Fruit fly (Drosophila melanogaster) whole organism, embryonic: ENCODE results near the gene CG9132.

Source experiments
- CG10274 ChIP-seq: fragments of 200-800 bp; sonication (Bioruptor generic); optimal IDR thresholded peaks from 3 replicates; lab custom pipeline; 2017; ENCODE audit warnings: missing biosample characterization, mild to moderate bottlenecking, missing genetic modification characterization
- CG10431 ChIP-seq: fragments of 200-800 bp; sonication (Bioruptor generic); optimal IDR thresholded peaks from 3 replicates; lab custom pipeline; 2018; ENCODE audit warnings: missing biosample characterization, mild to moderate bottlenecking, missing genetic modification characterization
- CG13424 ChIP-seq: fragments of 200-800 bp; sonication (Bioruptor generic); optimal IDR thresholded peaks from 2 replicates; lab custom pipeline; 2019; ENCODE audit warnings: missing biosample characterization, mild to moderate bottlenecking, missing genetic modification characterization, moderate library complexity
- CG14050 ChIP-seq: fragments of 200-800 bp; sonication (Bioruptor generic); IDR thresholded peaks from 3 replicates; pipeline ENCODE4 v1.3.6; 2022; ENCODE audit warnings: missing biosample characterization, missing genetic modification characterization
- CG14667 ChIP-seq: fragments of 200-800 bp; sonication (Bioruptor generic); IDR thresholded peaks from 2 replicates; pipeline ENCODE4 v1.3.6; 2022; ENCODE audit warnings: missing biosample characterization, missing genetic modification characterization
- CG14965 ChIP-seq: fragments of 200-800 bp; sonication (Bioruptor generic); optimal IDR thresholded peaks from 2 replicates; lab custom pipeline; 2016; ENCODE audit warnings: missing biosample characterization, missing genetic modification characterization, borderline replicate concordance
- CG17912 ChIP-seq: fragments of 200-800 bp; sonication (Bioruptor generic); optimal IDR thresholded peaks from 2 replicates; lab custom pipeline; 2018; ENCODE audit warnings: missing biosample characterization, mild to moderate bottlenecking, missing genetic modification characterization
- CG2712 ChIP-seq: fragments of 200-800 bp; optimal IDR thresholded peaks from 3 replicates; lab custom pipeline; 2019; ENCODE audit warnings: missing biosample characterization, mild to moderate bottlenecking, missing genetic modification characterization, moderate library complexity
- CG2875 ChIP-seq: fragments of 200-800 bp; sonication (Bioruptor generic); optimal IDR thresholded peaks from 2 replicates; lab custom pipeline; 2017; ENCODE audit warnings: missing biosample characterization, mild to moderate bottlenecking, missing genetic modification characterization, missing genetic modification reagents
- CG31441 ChIP-seq: fragments of 200-800 bp; sonication (Bioruptor generic); IDR thresholded peaks from 2 replicates; pipeline ENCODE4 v1.3.6; 2022; ENCODE audit warnings: missing biosample characterization, missing genetic modification characterization
- CG3726 ChIP-seq: fragments of 200-800 bp; sonication (Bioruptor generic); IDR thresholded peaks from 3 replicates; pipeline ENCODE4, ENCODE4 v1.3.6; 2022; ENCODE audit warnings: missing biosample characterization, missing genetic modification characterization
- CG6765 ChIP-seq: fragments of 200-800 bp; sonication (Bioruptor generic); optimal IDR thresholded peaks from 3 replicates; lab custom pipeline; 2017; ENCODE audit warnings: missing biosample characterization, mild to moderate bottlenecking, missing genetic modification characterization
- CG7786 ChIP-seq: fragments of 200-800 bp; sonication (Bioruptor generic); optimal IDR thresholded peaks from 2 replicates; lab custom pipeline; 2016; ENCODE audit warnings: missing biosample characterization, missing genetic modification characterization
- CG9609 ChIP-seq: fragments of 200-800 bp; sonication (Bioruptor generic); optimal IDR thresholded peaks from 3 replicates; lab custom pipeline; 2016; ENCODE audit warnings: missing biosample characterization, missing genetic modification characterization
- CTCF ChIP-seq: fragments of 200-800 bp; sonication (Bioruptor generic); optimal IDR thresholded peaks from 2 replicates; lab custom pipeline; 2017; ENCODE audit warnings: missing biosample characterization, mild to moderate bottlenecking, missing genetic modification characterization, moderate library complexity
- Camta ChIP-seq: fragments of 200-800 bp; sonication (Bioruptor generic); optimal IDR thresholded peaks from 2 replicates; lab custom pipeline; 2016; ENCODE audit warnings: missing biosample characterization, missing genetic modification characterization
- CrebB ChIP-seq: fragments of 200-800 bp; sonication (Bioruptor generic); optimal IDR thresholded peaks from 3 replicates; lab custom pipeline; 2018; ENCODE audit warnings: missing biosample characterization, mild to moderate bottlenecking, missing genetic modification characterization
- Deaf1 ChIP-seq: fragments of 200-800 bp; optimal IDR thresholded peaks from 3 replicates; lab custom pipeline; 2019; ENCODE audit warnings: missing biosample characterization, mild to moderate bottlenecking, missing genetic modification characterization, moderate library complexity
- Hsf ChIP-seq: fragments of 200-800 bp; sonication (Bioruptor generic); optimal IDR thresholded peaks from 3 replicates; lab custom pipeline; 2016; ENCODE audit warnings: missing biosample characterization, missing genetic modification characterization
- Meics ChIP-seq: fragments of 200-800 bp; sonication (Bioruptor generic); optimal IDR thresholded peaks from 2 replicates; lab custom pipeline; 2017; ENCODE audit warnings: missing biosample characterization, mild to moderate bottlenecking, missing genetic modification characterization
- Mes4 ChIP-seq: fragments of 200-800 bp; sonication (Bioruptor generic); optimal IDR thresholded peaks from 2 replicates; lab custom pipeline; 2016; ENCODE audit warnings: missing biosample characterization, missing genetic modification characterization
- NC2α ChIP-seq: fragments of 200-800 bp; sonication (Bioruptor generic); optimal IDR thresholded peaks from 2 replicates; lab custom pipeline; 2016; ENCODE audit warnings: missing biosample characterization, missing genetic modification characterization
- Nf-YC ChIP-seq: fragments of 200-800 bp; optimal IDR thresholded peaks from 3 replicates; lab custom pipeline; 2019; ENCODE audit warnings: missing biosample characterization, mild to moderate bottlenecking, missing genetic modification characterization, moderate library complexity
- Oaz ChIP-seq: fragments of 200-800 bp; sonication (Bioruptor generic); IDR thresholded peaks from 2 replicates; pipeline ENCODE4 v1.3.6; 2022; ENCODE audit warnings: missing biosample characterization, missing genetic modification characterization
- PHDP ChIP-seq: fragments of 200-800 bp; sonication (Bioruptor generic); optimal IDR thresholded peaks from 3 replicates; lab custom pipeline; 2018; ENCODE audit warnings: missing biosample characterization, mild to moderate bottlenecking, missing genetic modification characterization, moderate library complexity
- Ravus ChIP-seq: fragments of 200-800 bp; sonication (Bioruptor generic); IDR thresholded peaks from 2 replicates; pipeline ENCODE4 v1.3.6; 2022; ENCODE audit warnings: missing biosample characterization, missing genetic modification characterization
- Rx ChIP-seq: fragments of 200-800 bp; sonication (Bioruptor generic); IDR thresholded peaks from 2 replicates; pipeline ENCODE4 v1.3.6; 2022; ENCODE audit warnings: missing biosample characterization, missing genetic modification characterization
- TFAM ChIP-seq: fragments of 200-800 bp; sonication (Bioruptor generic); optimal IDR thresholded peaks from 2 replicates; lab custom pipeline; 2017; ENCODE audit warnings: missing biosample characterization, missing genetic modification characterization, inconsistent platforms
- abd-A ChIP-seq: fragments of 200-800 bp; sonication (Bioruptor generic); optimal IDR thresholded peaks from 3 replicates; lab custom pipeline; 2019; ENCODE audit warnings: missing biosample characterization, mild to moderate bottlenecking, missing genetic modification characterization, moderate library complexity
- ase ChIP-seq: fragments of 200-800 bp; sonication (Bioruptor generic); IDR thresholded peaks from 3 replicates; pipeline ENCODE4 v1.3.6; 2022; ENCODE audit warnings: missing biosample characterization, missing genetic modification characterization
- az2 ChIP-seq: fragments of 200-800 bp; sonication (Bioruptor generic); optimal IDR thresholded peaks from 3 replicates; lab custom pipeline; 2016; ENCODE audit warnings: missing biosample characterization, missing genetic modification characterization
- btn ChIP-seq: fragments of 200-800 bp; sonication (Bioruptor generic); optimal IDR thresholded peaks from 2 replicates; lab custom pipeline; 2016; ENCODE audit warnings: missing biosample characterization, missing genetic modification characterization
- cas ChIP-seq: fragments of 200-800 bp; sonication (Bioruptor generic); IDR thresholded peaks from 2 replicates; pipeline ENCODE4 v1.3.6; 2022; ENCODE audit warnings: missing biosample characterization, missing genetic modification characterization
- dan ChIP-seq: fragments of 200-800 bp; sonication (Bioruptor generic); IDR thresholded peaks from 2 replicates; pipeline ENCODE4 v1.3.6; 2022; ENCODE audit warnings: missing biosample characterization, missing genetic modification characterization
- fd3F ChIP-seq: fragments of 200-800 bp; sonication (Bioruptor generic); optimal IDR thresholded peaks from 2 replicates; lab custom pipeline; 2018; ENCODE audit warnings: missing biosample characterization, mild to moderate bottlenecking, missing genetic modification characterization, moderate library complexity
- gem ChIP-seq: fragments of 200-800 bp; sonication (Bioruptor generic); optimal IDR thresholded peaks from 2 replicates; lab custom pipeline; 2019; ENCODE audit warnings: missing biosample characterization, mild to moderate bottlenecking, missing genetic modification characterization, moderate library complexity
- gt ChIP-seq: fragments of 200-800 bp; sonication (Bioruptor generic); IDR thresholded peaks from 2 replicates; pipeline ENCODE4 v1.3.6; 2022; ENCODE audit warnings: missing biosample characterization, missing genetic modification characterization
- ham ChIP-seq: fragments of 200-800 bp; sonication (Bioruptor generic); IDR thresholded peaks from 2 replicates; pipeline ENCODE4 v1.3.6; 2022; ENCODE audit warnings: missing biosample characterization, missing genetic modification characterization
- maf-S ChIP-seq: fragments of 200-800 bp; sonication (Bioruptor generic); optimal IDR thresholded peaks from 2 replicates; lab custom pipeline; 2016; ENCODE audit warnings: missing biosample characterization, missing genetic modification characterization
- otp ChIP-seq: fragments of 200-800 bp; sonication (Bioruptor generic); IDR thresholded peaks from 3 replicates; pipeline ENCODE4, ENCODE4 v1.3.6; 2022; ENCODE audit warnings: missing biosample characterization, missing genetic modification characterization
- pho ChIP-seq: fragments of 200-800 bp; sonication (Bioruptor generic); optimal IDR thresholded peaks from 2 replicates; lab custom pipeline; 2016; ENCODE audit warnings: missing biosample characterization, missing genetic modification characterization
- pros ChIP-seq: fragments of 200-800 bp; sonication (Bioruptor generic); optimal IDR thresholded peaks from 3 replicates; lab custom pipeline; 2019; ENCODE audit warnings: missing biosample characterization, mild to moderate bottlenecking, missing genetic modification characterization, moderate library complexity
- sens-2 ChIP-seq: fragments of 200-800 bp; sonication (Bioruptor generic); IDR thresholded peaks from 2 replicates; pipeline ENCODE4 v1.3.6; 2022; ENCODE audit warnings: missing biosample characterization, missing genetic modification characterization
- sim ChIP-seq: fragments of 200-800 bp; sonication (Bioruptor generic); IDR thresholded peaks from 2 replicates; pipeline ENCODE4 v1.3.6; 2022; ENCODE audit warnings: missing biosample characterization, missing genetic modification characterization
- sima ChIP-seq: fragments of 200-800 bp; sonication (Bioruptor generic); optimal IDR thresholded peaks from 2 replicates; lab custom pipeline; 2016; ENCODE audit warnings: missing biosample characterization, missing genetic modification characterization
- sna ChIP-seq: fragments of 200-800 bp; sonication (Bioruptor generic); IDR thresholded peaks from 2 replicates; pipeline ENCODE4 v1.3.6; 2022; ENCODE audit warnings: missing biosample characterization, missing genetic modification characterization; ENCODE audit not compliant: partially characterized antibody
- tgo ChIP-seq: fragments of 200-800 bp; sonication (Bioruptor generic); IDR thresholded peaks from 3 replicates; pipeline ENCODE4 v1.3.6; 2022; ENCODE audit warnings: missing biosample characterization, missing genetic modification characterization
- tna ChIP-seq: fragments of 200-800 bp; sonication (Bioruptor generic); IDR thresholded peaks from 2 replicates; pipeline ENCODE4 v1.3.6; 2022; ENCODE audit warnings: missing biosample characterization, missing genetic modification characterization; ENCODE audit not compliant: partially characterized antibody
- wek ChIP-seq: fragments of 200-800 bp; sonication (Bioruptor generic); optimal IDR thresholded peaks from 3 replicates; lab custom pipeline; 2018; ENCODE audit warnings: missing biosample characterization, mild to moderate bottlenecking, missing genetic modification characterization, moderate library complexity
- wor ChIP-seq: fragments of 200-800 bp; sonication (Bioruptor generic); IDR thresholded peaks from 2 replicates; pipeline ENCODE4 v1.3.6; 2022; ENCODE audit warnings: missing biosample characterization, missing genetic modification characterization
- zfh2 ChIP-seq: fragments of 200-800 bp; sonication (Bioruptor generic); optimal IDR thresholded peaks from 2 replicates; lab custom pipeline; 2016; ENCODE audit warnings: missing biosample characterization, missing genetic modification characterization

CG9132 gene

dm6 chrX:16782175-16782916 lies 18.2 kb downstream of the CG9132 start (continued):
- peak; percentile 30; the same call in 1 of the 3 replicates for TF ChIP-seq ase
- no peak for TF ChIP-seq CG6765
- peak; percentile 59 for TF ChIP-seq CG14050 (GFP tag; lab: Robert Waterston, UW)
- peak; percentile 39 for TF ChIP-seq pho (GFP tag; lab: Kevin White, UChicago)
- peak; percentile 52; the same call in 1 of the 2 replicates for TF ChIP-seq Rx
- no peak for TF ChIP-seq CG14667
- TF ChIP-seq Ravus (GFP tag; lab: Robert Waterston, UW), result no peak
- no peak for TF ChIP-seq tna (GFP tag; lab: Robert Waterston, UW)
- TF ChIP-seq pros (GFP tag; lab: Kevin White, UChicago), result no peak
- TF ChIP-seq wek (GFP tag; lab: Kevin White, UChicago), result no peak
- TF ChIP-seq wor (GFP tag; lab: Robert Waterston, UW), result no peak
- TF ChIP-seq PHDP (tag; lab: Kevin White, UChicago), result peak; percentile 52
- peak; percentile 61; the same call in 2 of the 3 replicates for TF ChIP-seq tgo (GFP tag; lab: Robert Waterston, UW)
- TF ChIP-seq CG10431 (GFP tag; lab: Kevin White, UChicago), result no peak
- TF ChIP-seq gem (tag; lab: Kevin White, UChicago), result peak; percentile 70
- peak; percentile 36 for TF ChIP-seq Mes4 (GFP tag; lab: Kevin White, UChicago)
- peak; percentile 60; the same call in 1 of the 3 replicates for TF ChIP-seq otp (GFP tag; lab: Robert Waterston, UW)
- TF ChIP-seq CG9609 (GFP tag; lab: Kevin White, UChicago), result peak; percentile 81
- no peak for TF ChIP-seq sima (GFP tag; lab: Kevin White, UChicago)
- TF ChIP-seq az2 (GFP tag; lab: Kevin White, UChicago), result peak; percentile 56
- TF ChIP-seq NC2α (GFP tag; lab: Kevin White, UChicago), result no peak
- peak; percentile 42 for TF ChIP-seq CG13424 (tag; lab: Kevin White, UChicago)
- no peak for TF ChIP-seq ham (GFP tag; lab: Robert Waterston, UW)
- peak; percentile 18 for TF ChIP-seq CG14965 (GFP tag; lab: Kevin White, UChicago)
- peak; percentile 52 for TF ChIP-seq maf-S
- TF ChIP-seq Meics (GFP tag; lab: Kevin White, UChicago), result peak; percentile 56
- TF ChIP-seq CTCF (GFP tag; lab: Kevin White, UChicago), result no peak
- TF ChIP-seq CG31441 (GFP tag; lab: Robert Waterston, UW), result 0 out of 2 replicates have a peak, but pooled peaks have one; percentile 26
- peak; percentile 43; the same call in 1 of the 2 replicates for TF ChIP-seq sens-2
- no peak for TF ChIP-seq Oaz (GFP tag; lab: Robert Waterston, UW)
- TF ChIP-seq sna (GFP tag; lab: Robert Waterston, UW), result no peak
- peak; percentile 46 for TF ChIP-seq CG2712 (tag; lab: Kevin White, UChicago)
- no peak for TF ChIP-seq CG17912 (GFP tag; lab: Kevin White, UChicago)
- no peak for TF ChIP-seq sim
- TF ChIP-seq CrebB (tag; lab: Kevin White, UChicago), result no peak
- TF ChIP-seq Nf-YC (tag; lab: Kevin White, UChicago), result peak; percentile 18
- no peak for TF ChIP-seq CG2875 (GFP tag; lab: Kevin White, UChicago)
- peak; percentile 26 for TF ChIP-seq btn (GFP tag; lab: Kevin White, UChicago)
- peak; percentile 19 for TF ChIP-seq Camta (GFP tag; lab: Kevin White, UChicago)
- TF ChIP-seq Hsf, result peak; percentile 63
- 0 out of 2 replicates have a peak, but pooled peaks have one; percentile 15 for TF ChIP-seq cas (GFP tag; lab: Robert Waterston, UW)
- TF ChIP-seq TFAM (GFP tag; lab: Kevin White, UChicago), result no peak
- TF ChIP-seq CG10274 (GFP tag; lab: Kevin White, UChicago), result peak; percentile 10
- TF ChIP-seq CG3726 (GFP tag; lab: Robert Waterston, UW), result no peak
- peak; percentile 46 for TF ChIP-seq zfh2 (GFP tag; lab: Kevin White, UChicago)
- TF ChIP-seq abd-A (tag; lab: Kevin White, UChicago), result no peak
- TF ChIP-seq fd3F, result no peak
- peak; percentile 30 for TF ChIP-seq CG7786
- TF ChIP-seq Deaf1 (tag; lab: Kevin White, UChicago), result peak; percentile 57
- no peak for TF ChIP-seq gt
- no peak for TF ChIP-seq dan (GFP tag; lab: Robert Waterston, UW)
